Worm (Caenorhabditis elegans): ENCODE results near the gene C14C6.6.

C14C6.6 gene

ce11 chrV:552406-552805 is 4.5 kb upstream of the C14C6.6 start:
- TF ChIP-seq unc-62 (GFP tag; optimal IDR thresholded peaks at IDR 0.05), result no peak

DNA sequence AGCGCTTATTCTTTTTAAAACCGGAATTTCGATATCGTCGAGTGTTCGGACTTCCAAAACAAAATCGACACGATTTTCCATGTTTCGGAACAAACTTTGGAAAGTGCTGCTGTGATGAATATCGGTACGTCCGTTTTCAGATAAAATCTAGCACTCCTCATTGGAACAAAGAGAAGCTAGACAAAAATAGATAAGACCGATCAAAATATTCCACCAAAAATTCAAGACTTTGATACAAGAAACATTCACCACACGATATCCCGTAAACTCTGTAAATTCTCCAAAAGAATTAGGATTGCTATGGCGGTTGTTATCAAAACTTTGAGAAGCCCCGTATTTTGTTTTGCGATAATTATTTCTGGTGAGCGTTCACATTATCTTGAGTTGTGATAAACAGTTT is 4.7 kb downstream of the C14C6.6 start, which contains the start of gene C14C6.3:
Gene C14C6.3 (plus strand): TSS at position 301 of the 400 bp plus-strand sequence.
- no peak for TF ChIP-seq unc-62 (GFP tag; optimal IDR thresholded peaks at IDR 0.05)

DNA sequence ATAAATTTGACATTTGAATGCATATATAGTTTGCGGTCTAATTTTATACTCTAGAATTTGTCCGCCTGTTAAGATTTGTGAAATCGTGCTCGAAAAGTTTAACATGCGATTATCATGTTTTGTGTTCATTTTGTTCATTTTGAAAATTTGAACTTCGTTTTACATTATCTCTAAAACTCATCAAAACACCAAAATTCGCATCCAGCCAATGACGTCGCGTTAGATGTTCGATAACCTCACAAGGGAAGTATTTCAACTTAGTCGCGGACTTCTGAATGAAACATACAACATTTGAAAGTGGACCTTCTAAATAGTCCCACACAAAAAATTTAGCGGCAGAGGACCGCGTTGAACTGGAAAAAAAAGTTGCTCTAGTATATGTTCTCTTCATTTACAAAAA is 6.4 kb downstream of the C14C6.6 start:
- no peak for TF ChIP-seq unc-62 (GFP tag; optimal IDR thresholded peaks at IDR 0.05)

DNA sequence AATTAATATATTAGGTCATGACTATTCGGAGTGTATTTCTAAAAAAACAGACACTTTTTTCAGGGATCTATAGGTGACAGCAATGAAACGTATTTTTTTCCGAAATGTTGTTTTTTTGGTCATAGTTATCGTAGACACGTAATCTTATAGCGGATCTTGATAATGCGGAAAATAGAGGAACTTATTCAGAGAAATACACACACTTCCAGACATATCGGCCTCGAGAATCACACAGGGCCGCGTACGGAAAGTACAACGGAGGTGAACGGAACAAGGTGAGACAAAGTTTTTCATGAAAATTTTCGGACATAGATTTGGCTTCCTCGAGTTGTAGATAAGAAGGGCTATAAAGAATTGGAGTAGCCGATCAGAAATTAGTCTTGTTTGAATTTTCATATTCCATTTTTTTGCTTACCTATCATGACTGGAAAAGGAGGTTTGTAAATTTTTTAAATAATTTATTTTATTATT is 8.8 kb downstream of the C14C6.6 start, which contains the start of gene nhr-155:
Gene nhr-155 (plus strand): TSS at position 421 of the 471 bp plus-strand sequence.
- TF ChIP-seq unc-62 (GFP tag; optimal IDR thresholded peaks at IDR 0.05), result no peak

DNA sequence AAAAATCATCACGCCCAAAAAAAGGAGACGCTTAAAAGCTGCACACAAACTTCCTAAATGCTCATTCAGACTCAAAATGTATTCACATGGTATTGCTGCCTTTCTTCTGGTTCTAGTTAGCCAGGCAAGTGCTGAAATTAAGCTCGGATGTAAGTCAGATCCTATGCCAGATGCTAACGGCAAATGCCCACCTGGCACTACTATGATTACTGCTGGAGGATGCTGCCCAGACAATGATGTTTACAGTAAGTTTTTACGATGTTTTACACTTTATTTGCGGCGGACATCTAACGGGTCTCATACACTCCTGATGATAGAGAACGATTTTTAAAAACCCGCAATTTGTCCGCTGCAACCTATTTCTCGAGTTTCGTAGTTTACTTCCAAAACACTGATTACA is 11.3 kb downstream of the C14C6.6 start, which contains the start of gene C14C6.5:
Gene C14C6.5 (plus strand): TSS at position 58 of the 400 bp plus-strand sequence.
- no peak for TF ChIP-seq unc-62 (GFP tag; optimal IDR thresholded peaks at IDR 0.05)

DNA sequence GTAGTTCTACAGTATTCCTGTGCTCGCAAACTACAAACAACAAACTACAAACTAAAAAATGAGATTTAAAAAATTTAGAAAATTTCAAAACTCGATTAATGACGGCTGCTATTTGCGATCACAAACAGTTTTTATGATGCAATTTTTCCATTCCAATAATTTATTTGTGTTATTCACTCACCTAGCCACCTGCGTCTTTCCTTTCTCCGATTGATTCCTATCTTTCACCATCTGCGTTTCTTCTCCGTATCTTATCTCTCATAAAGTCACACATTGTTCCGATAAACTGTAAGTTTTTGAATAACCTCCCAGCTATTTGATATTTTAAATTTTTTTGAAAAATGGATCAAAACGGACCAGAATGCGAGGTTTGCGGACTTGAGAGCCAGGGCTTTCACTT is 13.7 kb downstream of the C14C6.6 start, which contains the start of gene nhr-132:
Gene nhr-132 (plus strand): TSS at position 271 of the 400 bp plus-strand sequence.
- no peak for TF ChIP-seq unc-62 (GFP tag; optimal IDR thresholded peaks at IDR 0.05)

DNA sequence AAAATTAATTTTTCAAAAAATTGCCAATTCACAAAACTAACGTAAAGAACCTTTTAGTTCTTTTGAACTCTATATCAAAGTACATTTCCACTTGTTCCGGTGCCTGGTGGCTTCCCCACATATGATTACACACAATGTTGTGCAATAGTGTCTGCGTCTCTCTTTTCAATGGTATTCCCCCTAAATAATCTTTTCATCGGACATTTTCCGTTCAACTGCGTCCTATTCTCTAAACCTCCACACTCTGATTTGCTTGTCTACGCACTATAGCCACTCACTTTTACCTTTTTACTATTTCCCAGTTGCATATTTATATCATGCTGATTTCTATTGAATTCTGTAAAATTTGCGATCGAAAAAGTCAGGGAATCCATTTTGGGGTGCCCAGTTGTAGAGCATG is 15.8 kb downstream of the C14C6.6 start, which contains the start of gene nhr-58:
Gene nhr-58 (plus strand): TSS at position 214 of the 400 bp plus-strand sequence.
- no peak for TF ChIP-seq unc-62 (GFP tag; optimal IDR thresholded peaks at IDR 0.05)

- TF ChIP-seq unc-62 (GFP tag; optimal IDR thresholded peaks at IDR 0.05), result no peak
These were observed 20.3 kb downstream of the C14C6.6 start, which contains the start of gene srw-108 for ce11 chrV:527602-528001. Gene srw-108 (plus strand): TSS chrV:527902.

- no peak for TF ChIP-seq unc-62 (GFP tag; optimal IDR thresholded peaks at IDR 0.05)
These were observed 22.8 kb downstream of the C14C6.6 start, which contains the start of gene R11G11.16 for ce11 chrV:525040-525439. Gene R11G11.16 (minus strand): TSS chrV:525140.

DNA sequence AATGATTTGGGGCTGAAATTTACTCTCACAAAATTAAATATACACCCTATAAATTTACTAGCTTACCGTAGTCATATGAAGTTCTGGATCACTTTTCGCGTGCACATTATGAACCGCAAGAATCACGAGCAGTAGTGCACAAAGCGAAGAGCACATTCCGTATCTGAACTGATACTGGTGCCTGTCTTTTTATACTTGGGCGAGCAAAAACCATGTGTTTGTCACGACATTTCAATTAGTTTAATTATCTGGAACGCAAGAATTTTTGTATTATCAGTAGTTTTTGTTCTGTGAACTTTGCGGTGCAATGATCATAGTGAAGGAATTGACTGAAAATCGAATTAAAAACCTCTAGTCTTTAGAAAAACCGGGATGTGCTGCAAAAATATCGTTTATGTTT is 23.8 kb downstream of the C14C6.6 start, which contains the start of gene lipl-3:
Gene lipl-3 (minus strand): TSS at position 161 of the 400 bp plus-strand sequence.
- no peak for TF ChIP-seq unc-62 (GFP tag; optimal IDR thresholded peaks at IDR 0.05)

ce11 chrV:521517-521916 is 26.4 kb downstream of the C14C6.6 start, which contains the start of gene srw-107:
Gene srw-107 (minus strand): TSS chrV:521617.
- no peak for TF ChIP-seq unc-62 (GFP tag; optimal IDR thresholded peaks at IDR 0.05)

ce11 chrV:519445-519844 is 28.4 kb downstream of the C14C6.6 start, which contains the start of gene nhr-210:
Gene nhr-210 (minus strand): TSS chrV:519545.
- no peak for TF ChIP-seq unc-62 (GFP tag; optimal IDR thresholded peaks at IDR 0.05)

DNA sequence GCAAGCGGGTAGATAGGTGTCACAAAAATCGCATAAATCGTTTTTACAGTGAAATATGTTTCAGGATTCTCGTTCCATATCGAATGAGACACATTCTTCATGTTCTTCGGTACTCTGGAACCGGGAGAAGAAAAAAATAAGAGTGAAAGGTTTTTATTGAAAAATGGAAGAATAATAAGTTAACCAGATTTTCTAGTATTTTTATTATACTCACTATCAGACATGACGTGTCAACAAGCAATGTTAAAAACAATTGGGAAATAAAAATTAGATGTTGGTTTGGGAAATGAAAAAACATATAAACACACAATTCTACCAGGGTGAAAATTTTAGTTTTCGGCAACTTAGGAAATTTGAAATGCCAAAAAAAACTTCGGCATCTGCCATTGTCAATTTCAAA is 35.5 kb downstream of the C14C6.6 start, which contains the start of gene srh-37:
Gene srh-37 (minus strand): TSS at position 101 of the 400 bp plus-strand sequence.
- TF ChIP-seq unc-62 (GFP tag; optimal IDR thresholded peaks at IDR 0.05), result no peak

ce11 chrV:505191-505590 is 42.7 kb downstream of the C14C6.6 start, which contains the start of gene srlf-19:
Gene srlf-19 (plus strand): TSS chrV:505491.
- TF ChIP-seq unc-62 (GFP tag; optimal IDR thresholded peaks at IDR 0.05), result no peak

ce11 chrV:503728-504127 is 44.2 kb downstream of the C14C6.6 start, which contains the start of gene srlf-35:
Gene srlf-35 (plus strand): TSS chrV:504028.
- no peak for TF ChIP-seq unc-62 (GFP tag; optimal IDR thresholded peaks at IDR 0.05)

- TF ChIP-seq unc-62 (GFP tag; optimal IDR thresholded peaks at IDR 0.05), result no peak
These were observed 45.0 kb downstream of the C14C6.6 start, which contains the start of gene T01G6.10 for ce11 chrV:502803-503273. Gene T01G6.10 (minus strand): TSS chrV:503223.

ce11 chrV:501230-501629 is 46.6 kb downstream of the C14C6.6 start, which contains the start of gene str-256:
Gene str-256 (minus strand): TSS chrV:501330.
- TF ChIP-seq unc-62 (GFP tag; optimal IDR thresholded peaks at IDR 0.05), result no peak
